Worm (Caenorhabditis elegans): ENCODE measurements around the gene uba-1.
A peak's percentile ranks its signal among the peaks of the same experiment; 100 is the strongest.

ce11 chrIV:10017633-10018032, 22.9 kb upstream of the uba-1 start, which contains the start of gene F44D12.2:
- TF ChIP-seq nfya-1 (tag; optimal IDR thresholded peaks at IDR 0.05; ENCODE audit: insufficient read depth) (no peak), pha-4 (tag; optimal IDR thresholded peaks at IDR 0.05) (peak; percentile 22), lin-15B (tag; optimal IDR thresholded peaks at IDR 0.05) (no peak), nhr-237 (tag; optimal IDR thresholded peaks at IDR 0.05) (no peak), jun-1 (tag; optimal IDR thresholded peaks at IDR 0.05) (no peak), mdl-1 (tag; optimal IDR thresholded peaks at IDR 0.05) (no peak), nhr-28 (tag; optimal IDR thresholded peaks at IDR 0.05) (no peak), snpc-4 (tag; optimal IDR thresholded peaks at IDR 0.05) (no peak), ztf-4 (tag; optimal IDR thresholded peaks at IDR 0.05) (no peak)
